Worm (Caenorhabditis elegans) whole organism, midembryonic: ENCODE measurements around the gene Y22D7AR.7.

Experiments
- T22C8.4 ChIP-seq: fragments of 200-800 bp; sonication (Bioruptor generic); IDR thresholded peaks from 2 replicates; pipeline ENCODE4 v1.3.6; 2022; ENCODE audit warnings: missing genetic modification characterization, missing compliant biosample characterization
- cog-1 ChIP-seq: sonication (generic microtip); optimal IDR thresholded peaks from 2 replicates; lab custom pipeline; 2016; ENCODE audit warnings: missing genetic modification characterization, missing compliant biosample characterization
- flt-1 ChIP-seq: fragments of 200-800 bp; sonication (Bioruptor generic); IDR thresholded peaks from 2 replicates; pipeline ENCODE4 v1.3.6; 2022; ENCODE audit warnings: missing genetic modification characterization, missing compliant biosample characterization
- klf-2 ChIP-seq: fragments of 200-800 bp; sonication (Bioruptor generic); conservative IDR thresholded peaks from 2 replicates; pipeline ENCODE4 v1.3.6; 2022; ENCODE audit warnings: missing genetic modification reagents, missing genetic modification characterization, missing compliant biosample characterization
- med-1 ChIP-seq: sonication (generic microtip); optimal IDR thresholded peaks from 2 replicates; lab custom pipeline; 2017; ENCODE audit warnings: missing genetic modification characterization, mild to moderate bottlenecking, missing compliant biosample characterization, antibody characterized with exemption, missing genetic modification reagents; ENCODE audit not compliant: insufficient read depth
- ref-1 ChIP-seq: fragments of 200-800 bp; sonication (Bioruptor generic); conservative IDR thresholded peaks from 2 replicates; pipeline ENCODE4 v1.3.6; 2022; ENCODE audit warnings: missing genetic modification reagents, missing genetic modification characterization, missing compliant biosample characterization
- tab-1 ChIP-seq: fragments of 200-800 bp; sonication (Bioruptor generic); IDR thresholded peaks from 2 replicates; pipeline ENCODE4 v1.3.6; 2022; ENCODE audit warnings: missing genetic modification characterization, missing compliant biosample characterization
- ztf-23 ChIP-seq: fragments of 200-800 bp; sonication (Bioruptor generic); IDR thresholded peaks from 2 replicates; pipeline ENCODE4 v1.3.6; 2022; ENCODE audit warnings: missing genetic modification reagents, missing genetic modification characterization, missing compliant biosample characterization
- ztf-29 ChIP-seq: fragments of 200-800 bp; sonication (Bioruptor generic); IDR thresholded peaks from 2 replicates; pipeline ENCODE4 v1.3.6; 2022; ENCODE audit warnings: missing genetic modification reagents, missing genetic modification characterization, missing compliant biosample characterization

Y22D7AR.7 gene

DNA sequence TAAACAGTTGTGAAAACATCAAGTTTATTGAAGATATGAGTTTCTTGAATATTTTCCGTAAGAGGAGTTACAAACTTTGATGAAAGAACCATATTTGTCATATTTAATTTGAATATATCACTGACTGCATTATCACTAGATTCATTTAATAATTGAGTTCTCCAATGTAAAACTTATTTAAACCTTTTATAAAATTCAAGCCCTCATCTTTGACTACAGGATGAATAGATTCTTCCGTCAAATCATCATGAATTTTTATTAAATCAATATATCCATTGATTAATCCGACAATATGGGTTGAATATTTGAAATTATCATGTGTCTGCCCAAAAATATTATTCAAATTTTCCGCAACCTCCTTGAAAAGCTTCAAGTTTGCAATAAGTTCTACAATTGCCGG lies at the start of gene Y22D7AR.7:
TSS of gene Y22D7AR.7 (minus strand) at position 101 of the 400 bp plus-strand sequence.
- TF ChIP-seq med-1 (GFP tag; lab: Kevin White, UChicago): no peak
- TF ChIP-seq flt-1 (GFP tag; lab: Robert Waterston, UW): no peak
- TF ChIP-seq ref-1 (GFP tag; lab: Robert Waterston, UW): no peak
- TF ChIP-seq T22C8.4 (GFP tag; lab: Robert Waterston, UW): no peak
- no peak for TF ChIP-seq klf-2 (GFP tag; lab: Robert Waterston, UW)
- no peak for TF ChIP-seq cog-1 (tag; lab: Kevin White, UChicago)
- no peak for TF ChIP-seq ztf-23 (GFP tag; lab: Robert Waterston, UW)
- TF ChIP-seq ztf-29 (GFP tag; lab: Robert Waterston, UW): no peak
- TF ChIP-seq tab-1 (GFP tag; lab: Robert Waterston, UW): no peak

DNA sequence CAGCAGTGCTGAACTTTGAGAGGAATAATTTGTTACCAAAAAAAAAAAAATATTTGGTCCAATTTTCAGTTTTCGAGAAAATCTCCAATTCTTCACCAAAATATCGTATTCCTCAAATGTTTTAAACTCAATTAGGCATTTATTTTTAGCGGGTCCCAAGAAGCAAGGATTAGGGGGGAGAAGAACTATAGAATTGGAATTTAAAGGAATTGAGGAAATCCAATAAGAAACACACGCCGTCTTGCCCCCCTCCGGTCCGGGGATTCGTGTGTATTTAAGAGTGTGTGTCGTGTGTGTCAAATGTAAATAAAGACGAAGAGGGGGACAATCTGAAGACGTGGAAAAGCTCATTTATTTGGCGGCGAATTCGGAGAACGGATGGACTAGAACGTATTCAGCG lies 45.5 kb upstream of the Y22D7AR.7 start:
- TF ChIP-seq ztf-29 (GFP tag; lab: Robert Waterston, UW) (no peak), med-1 (GFP tag; lab: Kevin White, UChicago) (no peak), ref-1 (GFP tag; lab: Robert Waterston, UW) (no peak), klf-2 (GFP tag; lab: Robert Waterston, UW) (no peak), tab-1 (GFP tag; lab: Robert Waterston, UW) (no peak)

DNA sequence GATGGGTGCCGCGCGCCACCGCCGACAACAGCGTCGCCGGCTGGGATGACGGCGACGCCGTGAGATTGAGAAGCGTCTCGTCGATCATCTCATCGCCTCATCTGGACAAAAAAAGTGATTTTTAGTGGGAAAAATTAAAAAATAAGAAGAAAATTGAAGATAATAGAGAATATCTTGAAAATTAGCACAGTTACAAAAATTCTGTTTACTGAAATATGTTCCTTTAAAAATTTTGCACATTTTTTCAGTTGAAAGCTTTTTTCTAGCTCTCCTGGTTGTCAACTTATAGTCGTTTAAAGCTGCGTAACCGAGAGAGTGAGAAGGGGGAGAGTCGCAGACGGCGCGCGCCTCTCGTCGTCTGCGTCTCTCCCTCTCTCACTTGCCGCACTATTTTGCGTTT lies 45.1 kb upstream of the Y22D7AR.7 start, which contains the start of gene ser-4:
TSS of gene ser-4 (minus strand) at position 101 of the 400 bp plus-strand sequence.
- TF ChIP-seq flt-1 (GFP tag; lab: Robert Waterston, UW) (no peak), klf-2 (GFP tag; lab: Robert Waterston, UW) (no peak), med-1 (GFP tag; lab: Kevin White, UChicago) (no peak), ztf-23 (GFP tag; lab: Robert Waterston, UW) (no peak), T22C8.4 (GFP tag; lab: Robert Waterston, UW) (no peak), ref-1 (GFP tag; lab: Robert Waterston, UW) (no peak)

DNA sequence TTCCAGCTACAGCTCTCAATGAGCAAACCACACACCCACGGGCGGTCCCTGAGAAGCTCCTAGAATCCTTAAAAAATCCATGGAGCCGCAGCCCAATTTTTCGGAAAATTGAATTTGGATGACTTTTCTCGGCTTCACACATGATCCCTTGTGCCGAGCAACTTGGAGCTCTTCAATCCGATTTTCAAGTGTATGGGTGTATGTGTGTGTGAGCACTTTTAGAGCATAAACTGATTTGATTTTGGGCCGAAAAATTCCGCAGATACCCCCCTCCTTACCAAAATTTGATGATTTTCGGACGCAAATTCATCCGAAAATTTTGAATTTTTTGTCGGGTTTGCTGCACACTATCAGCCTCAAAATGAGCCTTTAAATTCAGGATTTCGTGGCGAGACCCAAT lies 44.0 kb upstream of the Y22D7AR.7 start:
- TF ChIP-seq tab-1 (GFP tag; lab: Robert Waterston, UW) (no peak), ref-1 (GFP tag; lab: Robert Waterston, UW) (no peak), cog-1 (tag; lab: Kevin White, UChicago) (no peak), klf-2 (GFP tag; lab: Robert Waterston, UW) (no peak), ztf-23 (GFP tag; lab: Robert Waterston, UW) (no peak), med-1 (GFP tag; lab: Kevin White, UChicago) (no peak), flt-1 (GFP tag; lab: Robert Waterston, UW) (no peak), ztf-29 (GFP tag; lab: Robert Waterston, UW) (no peak), T22C8.4 (GFP tag; lab: Robert Waterston, UW) (no peak)

DNA sequence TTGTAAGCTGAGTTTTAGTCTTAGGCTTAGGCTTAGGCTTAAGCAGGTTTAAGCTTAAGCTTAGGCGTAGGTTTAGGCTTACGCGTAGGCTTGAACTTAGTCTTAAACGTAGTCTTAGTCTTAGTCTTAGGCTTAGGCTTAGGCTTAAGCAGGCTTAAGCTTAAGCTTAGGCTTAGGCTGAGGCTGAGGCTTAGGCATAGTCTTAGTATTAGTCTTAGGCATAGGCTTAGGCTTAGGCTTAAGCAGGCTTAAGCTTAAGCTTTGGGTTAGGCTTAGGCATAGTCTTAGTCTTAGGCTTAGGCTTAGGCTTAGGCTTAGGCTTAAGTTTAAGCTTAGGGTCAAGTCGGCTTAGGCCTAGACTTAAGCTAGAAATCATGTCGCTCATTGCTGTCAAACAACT lies 30.9 kb upstream of the Y22D7AR.7 start:
- TF ChIP-seq med-1 (GFP tag; lab: Kevin White, UChicago) (no peak), ref-1 (GFP tag; lab: Robert Waterston, UW) (no peak), flt-1 (GFP tag; lab: Robert Waterston, UW) (no peak), klf-2 (GFP tag; lab: Robert Waterston, UW) (no peak), T22C8.4 (GFP tag; lab: Robert Waterston, UW) (no peak), ztf-29 (GFP tag; lab: Robert Waterston, UW) (peak; percentile 50; the same call in 1 of the 2 replicates)

DNA sequence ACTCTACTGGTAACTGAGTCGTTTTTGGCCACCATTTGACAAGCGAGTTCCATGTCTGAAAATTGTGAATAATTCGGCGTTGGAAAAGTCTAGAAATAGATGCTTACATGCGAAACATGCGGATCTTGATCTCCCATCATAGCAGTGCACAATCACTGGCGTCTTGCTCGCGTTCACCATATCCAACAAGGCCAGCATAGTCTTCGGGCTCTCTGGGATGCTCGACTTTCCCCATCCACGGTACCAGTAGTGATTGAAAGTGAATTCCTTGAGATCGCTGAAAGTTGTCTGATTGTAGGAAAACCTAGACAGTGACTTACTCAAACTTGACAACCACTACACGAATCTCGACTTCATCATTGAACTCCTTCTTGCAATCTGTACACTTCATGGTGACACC lies 29.9 kb upstream of the Y22D7AR.7 start:
- TF ChIP-seq ref-1 (GFP tag; lab: Robert Waterston, UW): no peak

DNA sequence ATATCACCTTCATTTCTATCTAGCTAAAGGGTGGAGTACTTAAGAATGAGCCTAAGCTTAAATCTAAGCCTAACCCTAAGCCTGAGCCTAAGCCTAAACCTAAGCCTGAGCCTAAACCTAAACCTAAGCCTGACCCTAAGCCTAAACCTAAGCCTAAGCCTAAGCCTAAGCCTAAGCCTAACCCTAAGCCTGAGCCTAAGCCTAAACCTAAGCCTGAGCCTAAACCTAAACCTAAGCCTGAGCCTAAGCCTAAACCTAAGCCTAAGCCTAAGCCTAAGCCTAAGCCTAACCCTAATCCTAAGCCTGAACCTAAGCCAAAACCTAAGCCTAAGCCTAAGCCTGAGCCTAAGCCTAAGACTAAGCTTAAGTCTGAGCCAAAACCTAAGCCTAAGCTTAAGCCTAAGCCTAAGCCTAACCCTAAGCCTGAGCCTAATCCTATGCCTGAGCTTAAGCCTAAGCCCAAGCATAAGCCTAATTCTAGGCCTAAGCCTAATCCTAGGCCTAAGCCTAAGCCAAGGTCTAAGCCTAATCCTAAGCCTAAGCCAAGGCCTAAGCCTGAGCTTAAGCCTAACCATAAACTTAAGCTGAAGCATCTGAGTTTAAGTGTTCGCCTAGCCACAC lies 26.2 kb upstream of the Y22D7AR.7 start:
- TF ChIP-seq ztf-23 (GFP tag; lab: Robert Waterston, UW): 0 out of 2 replicates have a peak, but pooled peaks have one; percentile 60
- no peak for TF ChIP-seq ztf-29 (GFP tag; lab: Robert Waterston, UW)

DNA sequence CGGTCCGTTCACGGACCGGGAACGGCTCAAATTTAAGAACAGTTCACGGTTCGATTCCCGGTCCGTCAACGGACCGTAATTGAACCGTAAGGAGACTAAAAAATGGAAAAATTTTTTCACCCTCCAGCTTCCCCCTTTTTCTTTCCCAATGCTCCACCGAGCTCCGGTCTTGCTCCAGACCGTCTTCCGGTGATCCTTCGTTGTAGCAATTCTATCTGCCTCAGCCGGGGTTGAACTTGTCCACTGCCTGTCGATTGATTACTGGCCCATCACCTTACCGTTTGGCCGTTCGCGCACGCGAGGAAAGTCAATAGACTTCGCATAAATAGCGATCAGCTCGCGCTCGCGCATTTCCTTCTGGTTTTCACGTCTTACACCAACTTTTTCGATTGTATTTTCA lies 19.3 kb upstream of the Y22D7AR.7 start:
- TF ChIP-seq flt-1 (GFP tag; lab: Robert Waterston, UW) (0 out of 2 replicates have a peak, but pooled peaks have one; percentile 43), ztf-23 (GFP tag; lab: Robert Waterston, UW) (0 out of 2 replicates have a peak, but pooled peaks have one; percentile 37), tab-1 (GFP tag; lab: Robert Waterston, UW) (0 out of 2 replicates have a peak, but pooled peaks have one; percentile 37)

DNA sequence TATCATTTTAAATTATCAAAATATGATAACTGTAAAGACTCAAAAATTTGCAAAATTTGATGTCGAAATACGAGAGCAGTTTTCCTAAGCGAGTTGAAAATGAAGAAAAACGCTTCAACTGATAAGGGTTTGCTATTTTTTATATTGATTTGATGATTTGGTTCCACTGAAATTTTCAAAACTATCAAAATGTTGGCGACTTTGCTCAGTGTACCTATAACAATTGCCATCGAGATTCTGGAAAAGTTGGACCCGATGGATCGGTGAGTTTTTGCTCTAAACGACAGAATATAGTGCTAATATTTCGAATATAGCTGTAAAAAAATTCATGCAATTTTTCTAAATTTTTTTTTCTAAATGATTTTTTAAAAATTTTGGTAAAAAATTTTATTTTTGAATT lies 17.9 kb upstream of the Y22D7AR.7 start, which contains the start of the genes fbxa-13 and Y22D7AR.2:
TSS of gene fbxa-13 (minus strand) at position 101 of the 400 bp plus-strand sequence.
TSS of gene Y22D7AR.2 (plus strand) at position 148 of the 400 bp plus-strand sequence.
- TF ChIP-seq tab-1 (GFP tag; lab: Robert Waterston, UW) (no peak), T22C8.4 (GFP tag; lab: Robert Waterston, UW) (no peak), cog-1 (tag; lab: Kevin White, UChicago) (no peak)

DNA sequence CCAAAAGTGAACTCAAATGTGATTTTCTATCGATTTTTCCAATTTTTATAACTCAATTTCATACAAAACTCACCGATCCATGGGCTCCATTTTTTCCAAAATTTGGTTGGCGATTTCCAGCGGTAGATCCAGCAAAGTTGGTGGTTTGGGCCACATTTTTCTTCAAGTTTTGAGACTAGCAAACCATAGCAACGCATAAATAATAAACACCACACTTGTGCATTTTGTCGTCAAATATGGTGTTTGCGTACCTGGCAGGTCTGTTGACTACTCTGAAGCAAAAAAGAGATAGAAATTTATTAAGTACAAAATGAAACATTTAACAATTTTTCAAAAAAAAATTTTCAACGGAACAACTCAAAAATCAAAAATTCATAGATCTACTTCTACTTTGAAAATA lies 17.4 kb upstream of the Y22D7AR.7 start:
- TF ChIP-seq tab-1 (GFP tag; lab: Robert Waterston, UW) (no peak), cog-1 (tag; lab: Kevin White, UChicago) (no peak), ztf-29 (GFP tag; lab: Robert Waterston, UW) (no peak), klf-2 (GFP tag; lab: Robert Waterston, UW) (no peak)
